Worm (Caenorhabditis elegans) whole organism, mixed stage, embryonic: Measurements from ENCODE around the gene Y105C5A.508.
"Not testable (repeated sequence)": the region's sequence is repeated elsewhere in the genome, so short reads cannot be mapped to it uniquely, and the experiment has no call there.

ENCODE experiments used
- M03D4.4 ChIP-seq: sonication (generic microtip); optimal IDR thresholded peaks from 2 replicates; lab custom pipeline; 2017; ENCODE audit warnings: mild to moderate bottlenecking, missing genetic modification characterization, missing compliant biosample characterization
- bed-3 ChIP-seq: fragments of 200-800 bp; sonication (Bioruptor generic); optimal IDR thresholded peaks from 3 replicates; lab custom pipeline; 2018; ENCODE audit warnings: mild to moderate bottlenecking, missing genetic modification characterization, moderate library complexity, missing compliant biosample characterization
- blmp-1 ChIP-seq: fragments of 150-350 bp; optimal IDR thresholded peaks from 2 replicates; lab custom pipeline; 2014; ENCODE audit warnings: missing biosample characterization, missing genetic modification characterization
- ceh-39 ChIP-seq: fragments of 150-350 bp; optimal IDR thresholded peaks from 2 replicates; lab custom pipeline; 2014; ENCODE audit warnings: missing biosample characterization, missing genetic modification characterization
- ceh-43 ChIP-seq: fragments of 200-800 bp; sonication (Bioruptor generic); optimal IDR thresholded peaks from 2 replicates; lab custom pipeline; 2018; ENCODE audit warnings: mild to moderate bottlenecking, missing genetic modification characterization, moderate library complexity, missing compliant biosample characterization
- ceh-83 ChIP-seq: fragments of 200-800 bp; sonication (Bioruptor generic); optimal IDR thresholded peaks from 2 replicates; lab custom pipeline; 2018; ENCODE audit warnings: mild to moderate bottlenecking, missing genetic modification characterization, missing compliant biosample characterization
- ces-1 ChIP-seq: fragments of 150-350 bp; optimal IDR thresholded peaks from 2 replicates; lab custom pipeline; 2014; ENCODE audit warnings: missing biosample characterization, missing genetic modification reagents, missing genetic modification characterization
- cnd-1 ChIP-seq: fragments of 200-800 bp; sonication (Bioruptor generic); optimal IDR thresholded peaks from 2 replicates; lab custom pipeline; 2018; ENCODE audit warnings: mild to moderate bottlenecking, missing genetic modification characterization, missing compliant biosample characterization
- drap-1 ChIP-seq: fragments of 200-800 bp; sonication (Bioruptor generic); optimal IDR thresholded peaks from 3 replicates; lab custom pipeline; 2018; ENCODE audit warnings: mild to moderate bottlenecking, missing genetic modification characterization, missing compliant biosample characterization
- elt-1 ChIP-seq: sonication (generic microtip); optimal IDR thresholded peaks from 2 replicates; lab custom pipeline; 2017; ENCODE audit warnings: missing genetic modification characterization, mild to moderate bottlenecking, missing compliant biosample characterization, antibody characterized with exemption, moderate library complexity, borderline replicate concordance; ENCODE audit not compliant: insufficient read depth
- elt-3 ChIP-seq: fragments of 150-350 bp; optimal IDR thresholded peaks from 2 replicates; lab custom pipeline; 2014; ENCODE audit warnings: missing biosample characterization, missing genetic modification characterization
- flh-1 ChIP-seq: fragments of 200-800 bp; sonication (Bioruptor generic); optimal IDR thresholded peaks from 2 replicates; lab custom pipeline; 2018; ENCODE audit warnings: mild to moderate bottlenecking, missing genetic modification characterization, moderate library complexity, missing compliant biosample characterization
- ham-2 ChIP-seq: fragments of 200-800 bp; sonication (Bioruptor generic); optimal IDR thresholded peaks from 2 replicates; lab custom pipeline; 2018; ENCODE audit warnings: mild to moderate bottlenecking, missing genetic modification characterization, missing compliant biosample characterization
- hlh-1 ChIP-seq: fragments of 150-350 bp; optimal IDR thresholded peaks from 2 replicates; lab custom pipeline; 2014; ENCODE audit warnings: missing biosample characterization, missing genetic modification reagents, missing genetic modification characterization
- lin-13 ChIP-seq: fragments of 150-350 bp; optimal IDR thresholded peaks from 2 replicates; lab custom pipeline; 2014; ENCODE audit warnings: missing biosample characterization, missing genetic modification characterization
- lin-32 ChIP-seq: fragments of 200-800 bp; sonication (Bioruptor generic); optimal IDR thresholded peaks from 2 replicates; lab custom pipeline; 2018; ENCODE audit warnings: mild to moderate bottlenecking, missing genetic modification characterization, missing compliant biosample characterization
- lsy-2 ChIP-seq: fragments of 150-350 bp; optimal IDR thresholded peaks from 2 replicates; lab custom pipeline; 2014; ENCODE audit warnings: missing biosample characterization, missing genetic modification characterization
- mab-5 ChIP-seq: fragments of 150-350 bp; optimal IDR thresholded peaks from 2 replicates; lab custom pipeline; 2014; ENCODE audit warnings: missing biosample characterization, missing genetic modification characterization
- mep-1 ChIP-seq: fragments of 150-350 bp; optimal IDR thresholded peaks from 2 replicates; lab custom pipeline; 2017; ENCODE audit warnings: missing biosample characterization, missing genetic modification reagents, missing genetic modification characterization, inconsistent platforms
- mls-2 ChIP-seq: sonication (generic microtip); optimal IDR thresholded peaks from 2 replicates; lab custom pipeline; 2016; ENCODE audit warnings: mild to moderate bottlenecking, missing genetic modification characterization, moderate library complexity, missing compliant biosample characterization
- nhr-12 ChIP-seq: fragments of 150-350 bp; optimal IDR thresholded peaks from 2 replicates; lab custom pipeline; 2014; ENCODE audit warnings: missing biosample characterization, missing genetic modification characterization
- nhr-2 ChIP-seq: fragments of 150-350 bp; optimal IDR thresholded peaks from 2 replicates; lab custom pipeline; 2014; ENCODE audit warnings: missing biosample characterization, missing genetic modification characterization
- nhr-237 ChIP-seq: fragments of 150-350 bp; optimal IDR thresholded peaks from 2 replicates; lab custom pipeline; 2014; ENCODE audit warnings: missing biosample characterization, missing genetic modification characterization
- nhr-28 ChIP-seq: fragments of 150-350 bp; optimal IDR thresholded peaks from 2 replicates; lab custom pipeline; 2014; ENCODE audit warnings: missing biosample characterization, missing genetic modification characterization
- nhr-76 ChIP-seq: sonication (generic microtip); optimal IDR thresholded peaks from 2 replicates; lab custom pipeline; 2017; ENCODE audit warnings: missing biosample characterization, missing genetic modification characterization
- pha-4 ChIP-seq: fragments of 150-350 bp; optimal IDR thresholded peaks from 2 replicates; lab custom pipeline; 2018; ENCODE audit warnings: missing biosample characterization, missing genetic modification reagents, missing genetic modification characterization
- sem-2 ChIP-seq: fragments of 200-800 bp; sonication (Bioruptor generic); optimal IDR thresholded peaks from 2 replicates; lab custom pipeline; 2018; ENCODE audit warnings: mild to moderate bottlenecking, missing genetic modification characterization, missing compliant biosample characterization
- snpc-4 ChIP-seq: fragments of 150-350 bp; optimal IDR thresholded peaks from 2 replicates; lab custom pipeline; 2014; ENCODE audit warnings: missing biosample characterization, missing genetic modification characterization
- sptf-1 ChIP-seq: sonication (generic microtip); optimal IDR thresholded peaks from 2 replicates; lab custom pipeline; 2017; ENCODE audit warnings: mild to moderate bottlenecking, missing genetic modification characterization, moderate library complexity, missing compliant biosample characterization
- tbx-8 ChIP-seq: fragments of 200-800 bp; sonication (Bioruptor generic); optimal IDR thresholded peaks from 2 replicates; lab custom pipeline; 2018; ENCODE audit warnings: mild to moderate bottlenecking, missing genetic modification characterization, moderate library complexity, missing compliant biosample characterization
- unc-120 ChIP-seq: sonication (generic microtip); optimal IDR thresholded peaks from 2 replicates; lab custom pipeline; 2017; ENCODE audit warnings: missing genetic modification characterization, missing compliant biosample characterization; ENCODE audit not compliant: poor library complexity, severe bottlenecking
- unc-39 ChIP-seq: fragments of 150-350 bp; optimal IDR thresholded peaks from 2 replicates; lab custom pipeline; 2014; ENCODE audit warnings: missing biosample characterization, missing genetic modification characterization
- unc-62 ChIP-seq: fragments of 150-350 bp; optimal IDR thresholded peaks from 2 replicates; lab custom pipeline; 2014; ENCODE audit warnings: missing biosample characterization, missing genetic modification reagents, missing genetic modification characterization
- zip-8 ChIP-seq: fragments of 150-350 bp; optimal IDR thresholded peaks from 2 replicates; lab custom pipeline; 2014; ENCODE audit warnings: missing biosample characterization, missing genetic modification characterization
- ztf-11 ChIP-seq: fragments of 150-350 bp; optimal IDR thresholded peaks from 2 replicates; lab custom pipeline; 2014; ENCODE audit warnings: missing biosample characterization, missing genetic modification characterization

The Y105C5A.508 gene

ce11 chrIV:15571652-15572051 lies 12.1 kb upstream of the Y105C5A.508 start:
- no peak for TF ChIP-seq unc-62
- TF ChIP-seq nhr-76 (tag; lab: Kevin White, UChicago): no peak
- TF ChIP-seq, all 35 proteins: peak for 0

ce11 chrIV:15572106-15572505 lies 11.6 kb upstream of the Y105C5A.508 start:
- no peak for TF ChIP-seq M03D4.4
- TF ChIP-seq unc-39 (tag; lab: Kevin White, UChicago): no peak
- TF ChIP-seq nhr-237 (tag; lab: Kevin White, UChicago): no peak
- no peak for TF ChIP-seq lin-13 (tag; lab: Kevin White, UChicago)
- no peak for TF ChIP-seq nhr-76 (tag; lab: Kevin White, UChicago)
- no peak for TF ChIP-seq drap-1 (GFP tag; lab: Kevin White, UChicago)
- TF ChIP-seq elt-3 (tag; lab: Kevin White, UChicago): no peak
- no peak for TF ChIP-seq zip-8
- no peak for TF ChIP-seq blmp-1
- TF ChIP-seq nhr-2 (tag; lab: Kevin White, UChicago): no peak
- TF ChIP-seq lin-32 (GFP tag; lab: Kevin White, UChicago): no peak
- TF ChIP-seq unc-62: no peak
- TF ChIP-seq ces-1 (GFP tag; lab: Kevin White, UChicago): no peak

ce11 chrIV:15573863-15574262 lies 9.9 kb upstream of the Y105C5A.508 start:
- TF ChIP-seq nhr-28 (no peak), lin-32 (GFP tag; lab: Kevin White, UChicago) (peak; percentile 13), ceh-43 (GFP tag; lab: Kevin White, UChicago) (no peak), drap-1 (GFP tag; lab: Kevin White, UChicago) (no peak), bed-3 (GFP tag; lab: Kevin White, UChicago) (no peak), ztf-11 (tag; lab: Kevin White, UChicago) (no peak), elt-1 (tag; lab: Kevin White, UChicago) (no peak), lsy-2 (tag; lab: Kevin White, UChicago) (peak; percentile 32), ceh-83 (GFP tag; lab: Kevin White, UChicago) (no peak), ces-1 (GFP tag; lab: Kevin White, UChicago) (peak; percentile 28), unc-62 (peak; percentile 17), ceh-39 (tag; lab: Kevin White, UChicago) (no peak), cnd-1 (tag; lab: Kevin White, UChicago) (peak; percentile 57), lin-13 (tag; lab: Kevin White, UChicago) (no peak), zip-8 (no peak), nhr-2 (tag; lab: Kevin White, UChicago) (no peak), unc-120 (tag; lab: Kevin White, UChicago) (no peak), nhr-12 (tag; lab: Kevin White, UChicago) (no peak), snpc-4 (no peak), hlh-1 (peak; percentile 69), tbx-8 (GFP tag; lab: Kevin White, UChicago) (no peak), blmp-1 (no peak), elt-3 (tag; lab: Kevin White, UChicago) (no peak), sem-2 (GFP tag; lab: Kevin White, UChicago) (no peak), pha-4 (tag; lab: Kevin White, UChicago) (peak; percentile 2), sptf-1 (tag; lab: Kevin White, UChicago) (no peak), nhr-76 (tag; lab: Kevin White, UChicago) (no peak), unc-39 (tag; lab: Kevin White, UChicago) (no peak), nhr-237 (tag; lab: Kevin White, UChicago) (no peak), mep-1 (tag; lab: Kevin White, UChicago) (peak; percentile 34), M03D4.4 (no peak), mab-5 (no peak), ham-2 (GFP tag; lab: Kevin White, UChicago) (no peak), flh-1 (GFP tag; lab: Kevin White, UChicago) (no peak), mls-2 (tag; lab: Kevin White, UChicago) (no peak)

- not testable (repeated sequence) for TF ChIP-seq unc-62; nhr-237 (tag; lab: Kevin White, UChicago); lin-32 (GFP tag; lab: Kevin White, UChicago)
Observed at ce11 chrIV:15578786-15579185, 4.9 kb upstream of the Y105C5A.508 start, which contains the start of gene pqn-76. Gene pqn-76 (plus strand): TSS chrIV:15579086.
